Worm (Caenorhabditis elegans) whole organism, late embryonic: ENCODE data around the gene C16C8.10.

ENCODE experiments used
- F13H6.1 ChIP-seq: sonication (generic microtip); optimal IDR thresholded peaks from 2 replicates; lab custom pipeline; 2016; ENCODE audit warnings: missing genetic modification characterization, missing compliant biosample characterization
- ceh-19 ChIP-seq: fragments of 200-800 bp; sonication (Bioruptor generic); optimal IDR thresholded peaks from 2 replicates; lab custom pipeline; 2018; ENCODE audit warnings: mild to moderate bottlenecking, missing genetic modification characterization, missing compliant biosample characterization
- ceh-34 ChIP-seq: sonication (generic microtip); optimal IDR thresholded peaks from 2 replicates; lab custom pipeline; 2016; ENCODE audit warnings: mild to moderate bottlenecking, missing genetic modification characterization, missing compliant biosample characterization
- ceh-45 ChIP-seq: fragments of 200-800 bp; sonication (Bioruptor generic); IDR thresholded peaks from 2 replicates; pipeline ENCODE4 v1.3.6; 2022; ENCODE audit warnings: missing genetic modification reagents, missing genetic modification characterization, missing compliant biosample characterization
- dve-1 ChIP-seq: sonication (generic microtip); optimal IDR thresholded peaks from 2 replicates; lab custom pipeline; 2017; ENCODE audit warnings: antibody characterized with exemption, mild to moderate bottlenecking, missing genetic modification characterization, missing compliant biosample characterization
- elt-2 ChIP-seq: sonication (generic microtip); optimal IDR thresholded peaks from 2 replicates; lab custom pipeline; 2016; ENCODE audit warnings: missing genetic modification reagents, missing genetic modification characterization, missing compliant biosample characterization
- madf-2 ChIP-seq: sonication (generic microtip); optimal IDR thresholded peaks from 2 replicates; lab custom pipeline; 2017; ENCODE audit warnings: missing genetic modification characterization, missing compliant biosample characterization
- nfya-1 ChIP-seq: sonication (generic microtip); optimal IDR thresholded peaks from 2 replicates; lab custom pipeline; 2017; ENCODE audit warnings: missing genetic modification characterization, mild to moderate bottlenecking, missing compliant biosample characterization, antibody characterized with exemption, moderate library complexity
- nhr-11 ChIP-seq: fragments of 150-350 bp; optimal IDR thresholded peaks from 2 replicates; lab custom pipeline; 2014; ENCODE audit warnings: missing biosample characterization, missing genetic modification characterization
- pax-1 ChIP-seq: fragments of 150-350 bp; optimal IDR thresholded peaks from 2 replicates; lab custom pipeline; 2014; ENCODE audit warnings: missing biosample characterization, missing genetic modification characterization
- pha-2 ChIP-seq: sonication (generic microtip); optimal IDR thresholded peaks from 2 replicates; lab custom pipeline; 2017; ENCODE audit warnings: mild to moderate bottlenecking, missing genetic modification characterization, missing compliant biosample characterization
- tbx-2 ChIP-seq: sonication (generic microtip); optimal IDR thresholded peaks from 2 replicates; lab custom pipeline; 2016; ENCODE audit warnings: missing genetic modification characterization, missing compliant biosample characterization
- unc-86 ChIP-seq: sonication (generic microtip); optimal IDR thresholded peaks from 2 replicates; lab custom pipeline; 2016; ENCODE audit warnings: missing genetic modification characterization, missing compliant biosample characterization

DNA sequence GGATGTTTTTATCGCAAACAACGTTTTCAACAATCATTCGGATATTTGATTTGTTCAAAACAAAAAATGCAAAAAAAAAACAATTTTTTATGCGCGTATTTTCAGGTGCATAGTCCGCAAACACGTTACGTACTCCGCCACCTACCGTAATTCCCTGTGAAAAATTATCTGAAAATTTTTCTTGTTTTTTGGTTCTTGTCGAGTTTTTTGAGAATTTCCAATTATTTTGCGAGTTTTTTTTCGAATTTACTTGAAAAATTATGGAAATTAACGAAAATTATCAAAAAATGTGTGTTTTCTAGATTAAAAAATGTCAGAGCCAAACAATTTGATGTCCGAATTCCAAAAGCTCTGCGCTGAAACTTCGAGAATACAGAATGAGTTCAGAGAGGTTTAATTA is 12.1 kb downstream of the C16C8.10 start, which contains the start of gene C16C8.12:
- TF ChIP-seq nfya-1 (tag; lab: Kevin White, UChicago) (no peak), tbx-2 (tag; lab: Kevin White, UChicago) (no peak), pha-2 (no peak), F13H6.1 (tag; lab: Kevin White, UChicago) (no peak), ceh-34 (tag; lab: Kevin White, UChicago) (no peak), elt-2 (no peak), ceh-45 (GFP tag; lab: Robert Waterston, UW) (no peak), nhr-11 (tag; lab: Kevin White, UChicago) (no peak), madf-2 (tag; lab: Kevin White, UChicago) (no peak), ceh-19 (GFP tag; lab: Kevin White, UChicago) (no peak), dve-1 (tag; lab: Kevin White, UChicago) (no peak), pax-1 (tag; lab: Kevin White, UChicago) (no peak), unc-86 (tag; lab: Kevin White, UChicago) (no peak)
